Fruit fly (Drosophila melanogaster): ENCODE data around the gene Hsc70-4.

The Hsc70-4 gene

DNA sequence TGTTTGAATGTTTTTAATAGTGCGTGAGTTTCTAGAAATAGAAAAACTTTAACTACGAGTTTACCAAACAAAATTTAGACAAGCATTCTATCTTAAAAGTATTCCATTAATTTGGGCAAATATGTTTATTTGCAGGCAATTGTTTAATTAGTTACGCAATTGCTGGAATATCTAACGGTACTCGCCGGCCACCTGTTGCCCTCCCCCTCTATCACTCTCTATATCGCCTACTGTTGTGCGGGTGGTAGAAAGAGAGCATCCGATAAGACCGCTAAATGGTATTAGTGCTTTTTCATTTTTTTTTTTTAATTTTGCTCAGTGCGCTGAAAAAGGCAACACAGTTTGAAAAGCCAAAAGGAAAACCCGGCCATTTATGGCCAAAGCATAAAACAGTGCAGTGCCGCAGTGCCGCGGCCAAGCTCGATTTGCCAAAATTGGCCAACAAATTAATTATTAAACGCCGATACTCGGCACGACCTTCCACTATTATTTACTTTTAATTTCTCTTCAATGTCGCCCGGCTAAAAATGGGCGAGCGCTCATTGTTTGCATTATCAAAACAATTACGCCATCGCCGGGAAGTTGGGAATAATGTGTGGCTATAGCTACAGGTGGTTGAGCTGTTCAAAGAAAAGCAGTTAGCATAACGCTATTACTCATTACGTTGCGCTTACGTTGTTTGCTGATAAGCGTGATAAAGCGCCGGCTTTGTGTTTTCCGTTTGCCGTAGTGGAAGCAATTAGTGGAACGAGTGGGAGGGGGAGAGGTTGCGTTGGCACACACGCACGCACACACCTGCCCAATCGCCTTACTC, 47.5 kb downstream of the Hsc70-4 start (continued):
- no peak for TF ChIP-seq D19B (GFP tag; optimal IDR thresholded peaks at IDR 0.05)
- peak; percentile 58 for TF ChIP-seq zen (tag; optimal IDR thresholded peaks at IDR 0.05)
- no peak for TF ChIP-seq CG10654 (GFP tag; optimal IDR thresholded peaks at IDR 0.05)
- no peak for TF ChIP-seq NfI (GFP tag; optimal IDR thresholded peaks at IDR 0.05)
- TF ChIP-seq Hmx (GFP tag; optimal IDR thresholded peaks at IDR 0.05): no peak
- TF ChIP-seq eve (GFP tag; optimal IDR thresholded peaks at IDR 0.05): peak in 1 of 2 experiments; percentile 9
- no peak for TF ChIP-seq Opbp (GFP tag; IDR thresholded peaks at IDR 0.05; ENCODE audit: partially characterized antibody)
- no peak for TF ChIP-seq CG7928 (GFP tag; optimal IDR thresholded peaks at IDR 0.05)
- peak; percentile 19 for TF ChIP-seq sug (tag; optimal IDR thresholded peaks at IDR 0.05)
- peak; percentile 32 for TF ChIP-seq CG17912 (GFP tag; optimal IDR thresholded peaks at IDR 0.05)
- TF ChIP-seq CG14441 (GFP tag; IDR thresholded peaks at IDR 0.05): no peak
- no peak for TF ChIP-seq Optix (GFP tag; IDR thresholded peaks at IDR 0.05)
- no peak for TF ChIP-seq CG9609 (GFP tag; optimal IDR thresholded peaks at IDR 0.05)
- TF ChIP-seq cwo (GFP tag; optimal IDR thresholded peaks at IDR 0.05): peak; percentile 25

DNA sequence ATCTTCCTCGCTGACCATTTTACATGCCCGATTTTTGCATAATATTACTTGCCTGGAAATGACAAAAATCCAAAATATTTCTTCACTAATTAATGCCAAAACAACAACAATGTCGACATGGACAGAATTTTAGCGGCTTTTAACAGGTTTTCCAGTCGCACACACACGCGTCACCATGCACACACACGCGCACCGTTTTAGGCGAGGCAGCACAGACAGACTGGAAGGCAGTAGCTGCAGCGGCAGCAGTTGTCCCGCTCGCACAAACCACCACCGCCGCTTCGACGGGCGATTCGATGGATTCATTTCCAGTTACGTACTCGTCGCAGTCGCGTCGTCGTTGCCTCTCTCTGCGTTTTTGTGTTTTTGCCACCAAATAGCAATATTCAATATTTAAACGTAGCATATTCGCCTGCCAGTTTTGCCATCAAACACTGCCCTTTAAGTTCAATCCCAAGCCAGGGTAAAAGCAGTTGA, 48.2 kb downstream of the Hsc70-4 start, which contains the start of gene CG45218:
Gene CG45218 (minus strand): TSS at position 158 of the 477 bp plus-strand sequence.
- TF ChIP-seq CG11723 (GFP tag; optimal IDR thresholded peaks at IDR 0.05): no peak
- TF ChIP-seq CG12155 (GFP tag; optimal IDR thresholded peaks at IDR 0.05): peak; percentile 71
- no peak for TF ChIP-seq CG10462 (GFP tag; optimal IDR thresholded peaks at IDR 0.05)
- TF ChIP-seq dimm (GFP tag; IDR thresholded peaks at IDR 0.05): no peak
- TF ChIP-seq stc (GFP tag; IDR thresholded peaks at IDR 0.05): no peak
- no peak for TF ChIP-seq Ets97D (GFP tag; optimal IDR thresholded peaks at IDR 0.05)
- TF ChIP-seq CG10147 (GFP tag; optimal IDR thresholded peaks at IDR 0.05): no peak
- no peak for TF ChIP-seq CG31388 (GFP tag; optimal IDR thresholded peaks at IDR 0.05)
- no peak for TF ChIP-seq CG34376 (GFP tag; optimal IDR thresholded peaks at IDR 0.05)
- TF ChIP-seq slp2 (GFP tag; optimal IDR thresholded peaks at IDR 0.05): no peak
- no peak for TF ChIP-seq chinmo (GFP tag; IDR thresholded peaks at IDR 0.05; ENCODE audit: partially characterized antibody)
- no peak for TF ChIP-seq NC2α (GFP tag; optimal IDR thresholded peaks at IDR 0.05)
- no peak for TF ChIP-seq hb (GFP tag; IDR thresholded peaks at IDR 0.05; ENCODE audit: partially characterized antibody)
- peak; percentile 12 for TF ChIP-seq gcm2 (GFP tag; optimal IDR thresholded peaks at IDR 0.05)
- no peak for TF ChIP-seq Hmr (GFP tag; optimal IDR thresholded peaks at IDR 0.05)
- no peak for TF ChIP-seq schlank (tag; optimal IDR thresholded peaks at IDR 0.05)
- TF ChIP-seq CG7556 (GFP tag; optimal IDR thresholded peaks at IDR 0.05): no peak
- TF ChIP-seq da (GFP tag; optimal IDR thresholded peaks at IDR 0.05): no peak
- TF ChIP-seq cwo (GFP tag; optimal IDR thresholded peaks at IDR 0.05): no peak
- no peak for TF ChIP-seq cas (GFP tag; IDR thresholded peaks at IDR 0.05)
- no peak for TF ChIP-seq CG4424 (GFP tag; optimal IDR thresholded peaks at IDR 0.05)
- no peak for TF ChIP-seq ap (GFP tag; IDR thresholded peaks at IDR 0.05)
- TF ChIP-seq CG17829 (tag; optimal IDR thresholded peaks at IDR 0.05): peak; percentile 15
- no peak for TF ChIP-seq slou (GFP tag; optimal IDR thresholded peaks at IDR 0.05)
- TF ChIP-seq mirr (GFP tag; optimal IDR thresholded peaks at IDR 0.05): peak; percentile 62
- no peak for TF ChIP-seq Meics (GFP tag; optimal IDR thresholded peaks at IDR 0.05)
- no peak for TF ChIP-seq CG15696 (tag; optimal IDR thresholded peaks at IDR 0.05)
- no peak for TF ChIP-seq dan (GFP tag; IDR thresholded peaks at IDR 0.05)
- TF ChIP-seq fru (optimal IDR thresholded peaks at IDR 0.05): no peak
- no peak for TF ChIP-seq Neu2 (GFP tag; optimal IDR thresholded peaks at IDR 0.05; ENCODE audit: borderline replicate concordance)
- no peak for TF ChIP-seq Bgb (GFP tag; IDR thresholded peaks at IDR 0.05; ENCODE audit: partially characterized antibody)
- TF ChIP-seq pzg (GFP tag; optimal IDR thresholded peaks at IDR 0.05): peak; percentile 2
- no peak for TF ChIP-seq trem (tag; optimal IDR thresholded peaks at IDR 0.05)
- TF ChIP-seq lilli (GFP tag; optimal IDR thresholded peaks at IDR 0.05): peak; percentile 0
- no peak for TF ChIP-seq CG10321 (GFP tag; IDR thresholded peaks at IDR 0.05)
- no peak for TF ChIP-seq Bdp1 (GFP tag; optimal IDR thresholded peaks at IDR 0.05)
